Worm (Caenorhabditis elegans) whole organism, dauer: ENCODE data around the gene Y34B4A.4.

ENCODE experiments used
- unc-62 ChIP-seq: sonication (generic microtip); optimal IDR thresholded peaks from 2 replicates; lab custom pipeline; 2017; ENCODE audit warnings: missing biosample characterization, missing genetic modification reagents, missing genetic modification characterization

Y34B4A.4 gene

DNA sequence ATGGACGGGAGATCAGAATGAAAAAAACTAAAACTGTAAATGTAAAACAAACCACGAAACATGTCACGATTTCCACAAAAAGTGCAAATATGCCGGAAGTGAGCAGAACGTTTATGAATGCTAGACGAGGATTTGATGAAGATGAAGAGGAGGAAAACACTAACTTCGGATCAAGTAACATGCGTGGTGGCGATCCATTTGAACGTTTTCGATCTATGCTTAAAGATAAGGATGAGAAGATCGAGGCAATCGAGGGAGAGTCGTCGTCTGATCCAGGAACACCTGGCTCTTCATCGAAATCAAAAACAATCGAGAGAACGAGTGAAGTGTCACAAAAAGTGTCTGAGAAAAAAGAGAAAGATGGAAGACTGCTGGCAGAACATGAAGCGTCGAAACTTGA lies 1.2 kb downstream of the Y34B4A.4 start:
- no peak for TF ChIP-seq unc-62 (GFP tag; lab: Kevin White, UChicago)

DNA sequence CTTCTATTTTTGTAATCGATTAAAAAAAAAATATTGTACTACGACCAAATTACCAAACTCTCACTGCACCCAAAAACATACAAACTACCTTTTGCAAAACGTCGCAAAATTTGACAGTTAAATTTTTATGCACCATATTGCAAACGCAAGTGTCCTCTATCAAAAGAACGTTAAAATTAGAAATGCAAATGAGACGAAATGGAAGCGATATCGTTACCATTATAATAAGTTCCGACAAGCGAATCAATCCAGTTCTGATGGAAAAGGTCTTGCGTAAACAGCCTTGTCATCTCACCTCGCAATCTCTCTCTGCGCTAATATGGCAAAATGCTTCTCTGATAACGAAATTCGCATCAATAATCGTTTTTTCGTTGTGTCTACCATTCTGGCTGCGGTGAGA lies 3.9 kb downstream of the Y34B4A.4 start:
- no peak for TF ChIP-seq unc-62 (GFP tag; lab: Kevin White, UChicago)

DNA sequence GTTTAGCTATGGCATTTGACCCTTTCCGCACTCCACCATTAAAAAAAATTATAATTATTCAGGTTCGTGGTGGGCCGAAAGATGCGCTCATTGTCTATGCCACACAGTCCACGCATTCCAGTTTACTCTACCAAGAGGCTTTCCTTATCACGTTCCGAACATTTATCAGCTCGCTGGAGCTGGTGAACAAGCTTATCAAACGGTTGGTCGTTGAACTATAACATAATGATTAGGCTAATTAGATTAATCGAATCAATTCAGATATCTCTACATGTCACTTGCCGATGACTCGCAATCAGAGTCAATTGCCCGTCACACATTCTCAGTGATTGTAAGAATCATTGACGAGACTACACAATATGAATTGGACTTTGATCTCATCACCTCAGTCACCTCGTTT lies 5.2 kb downstream of the Y34B4A.4 start:
- TF ChIP-seq unc-62 (GFP tag; lab: Kevin White, UChicago), result no peak

DNA sequence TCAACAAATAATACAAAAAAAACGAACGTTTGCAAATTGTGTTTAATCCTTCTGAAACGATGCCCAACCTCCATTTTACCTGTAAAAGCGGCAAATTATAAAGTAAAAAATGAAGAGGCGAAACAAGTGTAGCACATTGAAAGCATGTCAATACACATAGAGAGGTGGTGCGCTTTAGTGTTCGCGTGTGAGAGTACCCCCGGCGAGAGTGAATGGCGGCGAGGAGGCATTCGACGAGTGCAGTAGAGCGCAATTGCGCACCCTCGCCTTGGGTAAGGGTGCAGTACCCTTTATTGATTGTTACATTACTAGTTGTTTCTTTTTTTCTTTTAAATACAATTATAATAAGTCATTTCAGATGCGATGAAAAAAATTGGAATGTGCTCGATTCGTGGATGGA lies 11.1 kb downstream of the Y34B4A.4 start, which contains the start of gene hst-6:
Gene hst-6 (plus strand): TSS at position 353 of the 400 bp plus-strand sequence.
- TF ChIP-seq unc-62 (GFP tag; lab: Kevin White, UChicago), result no peak

DNA sequence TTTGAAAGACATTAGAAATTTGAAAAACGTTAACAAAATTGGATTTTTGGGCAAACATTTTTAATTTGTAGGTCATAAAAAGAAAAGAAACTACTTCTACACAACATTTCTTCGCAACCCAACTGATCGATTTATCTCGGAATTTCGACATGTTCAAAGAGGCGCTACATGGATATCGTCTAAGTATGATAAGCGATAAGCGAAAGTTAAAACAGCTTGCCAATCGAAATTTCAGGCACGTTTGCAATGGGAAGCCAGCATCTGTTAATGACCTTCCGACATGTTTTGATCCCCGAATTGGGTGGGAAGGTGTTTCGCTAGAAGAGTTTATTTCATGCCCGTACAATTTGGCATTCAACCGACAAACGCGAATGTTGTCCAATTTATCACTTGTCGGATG lies 12.6 kb downstream of the Y34B4A.4 start:
- no peak for TF ChIP-seq unc-62 (GFP tag; lab: Kevin White, UChicago)

DNA sequence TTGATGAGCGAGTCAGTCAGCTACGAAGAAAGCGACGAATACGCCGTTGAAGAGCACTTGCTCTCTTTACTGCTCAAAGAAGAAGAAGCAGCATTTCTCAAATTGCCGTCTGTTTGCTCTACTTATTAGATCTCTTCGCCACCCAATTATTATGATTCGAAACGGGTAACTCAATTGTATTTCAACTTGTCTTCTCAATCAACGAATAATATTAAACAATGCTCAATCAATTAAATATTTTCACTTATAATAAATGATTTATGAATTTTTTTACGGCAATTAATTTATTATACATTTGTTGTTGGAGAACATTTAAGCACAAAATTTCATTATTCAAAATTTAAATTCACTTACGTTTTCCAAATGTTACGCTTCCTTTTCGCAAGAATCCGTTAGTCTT lies 14.1 kb downstream of the Y34B4A.4 start:
- no peak for TF ChIP-seq unc-62 (GFP tag; lab: Kevin White, UChicago)

DNA sequence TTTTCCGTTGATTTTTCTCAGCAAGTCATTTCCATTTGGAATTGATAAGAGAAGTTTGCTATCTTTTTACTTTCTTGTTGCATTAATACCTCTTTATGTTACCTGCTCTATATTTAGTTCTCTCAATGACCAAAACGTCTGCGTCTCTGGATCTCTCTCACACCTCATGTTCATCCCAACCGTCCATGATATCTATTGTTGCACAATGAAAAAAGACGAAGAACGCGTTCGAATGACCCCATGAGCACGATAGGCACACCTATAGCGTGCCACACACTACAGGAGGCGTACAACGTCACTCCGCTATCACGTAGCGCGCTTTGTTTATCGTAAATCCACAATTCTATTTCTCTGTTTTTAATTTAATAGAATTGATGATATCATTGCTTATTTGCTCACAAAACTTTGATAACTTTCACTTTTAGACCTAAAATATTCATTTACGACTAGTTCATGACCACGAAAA lies 15.1 kb downstream of the Y34B4A.4 start, which contains the start of gene Y34B4A.2:
Gene Y34B4A.2 (plus strand): TSS at position 328 of the 466 bp plus-strand sequence.
- no peak for TF ChIP-seq unc-62 (GFP tag; lab: Kevin White, UChicago)

DNA sequence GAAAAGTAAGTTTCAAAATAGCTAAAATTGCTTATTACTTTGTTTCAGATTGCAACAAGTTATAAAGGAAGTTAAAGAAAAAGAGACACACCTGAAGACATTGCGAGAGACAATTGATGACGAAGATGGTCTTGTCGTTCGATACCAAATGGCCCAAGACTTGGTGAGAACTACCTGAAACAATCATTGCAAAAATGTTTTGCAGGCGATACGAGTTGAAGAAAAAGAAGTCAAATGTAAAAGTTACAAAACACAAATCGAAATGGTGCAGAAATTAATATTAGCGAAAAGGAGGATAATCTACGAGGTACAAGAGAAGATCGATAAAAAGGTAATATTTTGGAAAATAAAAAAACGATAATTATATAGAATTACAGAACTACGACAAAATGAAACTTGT lies 15.5 kb downstream of the Y34B4A.4 start, which contains the start of gene rga-8:
Gene rga-8 (minus strand): TSS at position 101 of the 400 bp plus-strand sequence.
- TF ChIP-seq unc-62 (GFP tag; lab: Kevin White, UChicago), result no peak

DNA sequence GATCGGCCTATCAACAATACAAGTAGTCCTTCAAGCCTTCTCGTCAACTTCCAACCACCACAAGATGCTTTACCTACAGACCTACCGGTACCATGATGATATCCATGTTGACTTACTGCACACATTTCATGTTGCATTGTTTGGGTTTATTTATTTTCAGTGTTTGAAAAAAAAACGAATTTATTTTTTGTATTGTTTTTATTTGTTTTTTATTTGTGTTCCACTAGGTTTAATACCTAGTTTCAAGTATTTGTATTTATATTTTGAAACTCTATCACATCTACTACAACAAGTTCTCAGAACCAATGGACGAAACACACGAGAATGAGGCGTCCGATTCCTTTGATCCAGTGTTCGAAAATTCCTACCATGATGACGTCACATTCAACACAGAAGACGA lies 19.4 kb downstream of the Y34B4A.4 start, which contains the start of gene vps-41:
Gene vps-41 (plus strand): TSS at position 301 of the 400 bp plus-strand sequence.
- TF ChIP-seq unc-62 (GFP tag; lab: Kevin White, UChicago), result no peak

DNA sequence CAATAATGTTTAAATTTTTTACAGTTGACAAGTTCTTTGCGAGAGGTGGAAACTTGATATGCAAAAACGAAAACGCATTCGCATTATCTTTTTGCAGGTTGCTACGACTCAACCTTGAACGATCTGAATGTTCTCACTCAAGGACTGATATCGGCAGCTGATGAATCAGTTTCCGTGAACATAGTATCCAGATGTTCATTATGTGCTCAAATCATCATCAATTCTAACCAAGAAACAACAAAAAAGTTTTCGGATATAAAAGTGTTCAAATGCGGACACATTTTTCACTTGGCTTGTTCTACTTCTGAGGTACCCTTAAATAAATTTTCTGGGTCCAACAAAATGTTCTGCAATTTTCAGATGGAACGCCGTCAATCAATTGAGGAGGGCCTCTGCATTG lies 25.0 kb downstream of the Y34B4A.4 start:
- TF ChIP-seq unc-62 (GFP tag; lab: Kevin White, UChicago), result no peak

DNA sequence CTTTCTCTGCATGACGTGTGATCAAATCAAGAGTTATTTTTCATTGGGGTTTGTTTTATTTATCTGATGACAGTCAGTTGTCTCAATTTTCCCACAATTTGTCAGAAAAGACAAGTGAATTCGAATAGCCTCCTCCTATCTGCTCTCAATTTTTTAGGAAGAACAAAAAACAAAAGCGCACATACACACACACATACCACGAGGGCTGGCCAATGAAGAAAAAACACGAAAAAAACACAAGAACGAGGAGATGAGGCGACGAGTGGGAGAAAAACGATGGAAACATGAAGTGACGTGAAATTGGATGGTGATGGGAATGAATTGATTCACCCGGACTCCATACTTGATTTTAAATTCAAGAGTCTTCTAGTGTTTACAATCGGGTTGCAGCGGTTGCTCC lies 29.7 kb downstream of the Y34B4A.4 start:
- TF ChIP-seq unc-62 (GFP tag; lab: Kevin White, UChicago), result no peak

DNA sequence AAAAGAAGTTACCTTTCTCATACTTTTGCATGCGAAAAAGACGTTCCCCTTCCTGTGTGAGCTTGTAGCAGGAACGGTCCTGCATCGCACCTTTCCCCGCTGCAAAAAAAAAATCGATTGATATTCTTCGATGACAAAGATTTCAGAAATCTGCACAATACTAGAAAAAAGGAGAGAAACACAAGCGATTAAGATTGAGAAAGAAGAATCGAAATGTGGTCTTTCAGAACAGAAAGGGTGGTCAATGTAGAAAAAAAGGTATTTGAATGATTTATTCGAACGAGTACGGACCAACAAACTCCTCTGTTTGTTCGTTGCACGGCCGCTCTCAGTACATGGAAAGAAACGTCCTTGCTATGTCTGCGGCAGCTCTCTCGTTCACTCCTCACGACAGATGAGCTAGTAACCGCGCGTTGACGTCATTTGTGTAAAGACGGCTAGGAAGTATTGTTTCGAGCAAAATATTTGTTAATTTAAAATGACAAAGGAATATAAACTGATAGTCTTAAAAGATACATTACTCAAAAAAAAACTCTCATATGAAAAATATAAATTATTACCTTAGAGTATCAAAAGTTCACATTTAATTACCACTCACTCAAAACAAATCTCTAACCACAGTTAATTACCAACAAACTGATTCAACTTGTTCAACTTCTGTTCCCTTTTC lies 34.0 kb downstream of the Y34B4A.4 start, which contains the start of gene ift-81:
Gene ift-81 (plus strand): TSS at position 620 of the 670 bp plus-strand sequence.
- TF ChIP-seq unc-62 (GFP tag; lab: Kevin White, UChicago), result no peak

DNA sequence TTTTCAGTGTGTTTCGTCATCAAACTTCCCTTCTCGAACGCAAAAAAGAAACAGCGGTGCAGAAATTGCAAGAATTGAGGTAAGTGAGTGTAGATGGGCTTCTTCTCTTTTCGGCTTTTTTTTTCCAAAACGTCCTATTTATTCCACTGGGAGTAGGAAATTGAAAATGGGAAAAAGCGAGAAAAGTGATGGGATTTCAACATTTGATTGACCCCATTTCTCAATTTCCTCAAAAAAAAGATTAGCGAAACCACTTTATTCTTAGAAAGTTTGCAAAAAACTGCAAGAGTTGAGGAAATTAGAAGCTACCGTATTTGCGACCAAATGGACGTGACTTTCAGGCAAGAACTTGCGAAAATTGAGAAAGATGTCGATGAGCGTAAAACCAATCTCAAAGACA lies 39.4 kb downstream of the Y34B4A.4 start, which contains the start of gene ags-3:
Gene ags-3 (minus strand): TSS at position 101 of the 400 bp plus-strand sequence.
- no peak for TF ChIP-seq unc-62 (GFP tag; lab: Kevin White, UChicago)

DNA sequence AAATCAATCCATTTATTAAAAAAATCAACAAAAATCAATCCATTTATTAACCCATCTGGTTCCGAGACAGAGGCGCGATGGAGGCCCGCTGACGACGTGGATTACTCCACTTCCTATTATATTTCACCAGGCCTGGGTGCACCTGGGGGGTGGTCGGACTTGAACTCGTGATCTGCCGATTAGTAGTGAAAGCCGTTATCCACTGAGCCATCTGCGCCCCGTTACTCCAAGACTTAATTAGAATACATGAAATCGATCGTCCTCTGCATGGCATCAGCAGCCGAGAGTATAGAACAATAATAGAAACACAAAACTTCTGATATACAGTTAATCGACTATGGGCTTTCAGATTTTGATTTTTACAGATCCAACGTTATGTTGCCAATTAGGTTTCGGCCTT lies 45.5 kb downstream of the Y34B4A.4 start:
- no peak for TF ChIP-seq unc-62 (GFP tag; lab: Kevin White, UChicago)

DNA sequence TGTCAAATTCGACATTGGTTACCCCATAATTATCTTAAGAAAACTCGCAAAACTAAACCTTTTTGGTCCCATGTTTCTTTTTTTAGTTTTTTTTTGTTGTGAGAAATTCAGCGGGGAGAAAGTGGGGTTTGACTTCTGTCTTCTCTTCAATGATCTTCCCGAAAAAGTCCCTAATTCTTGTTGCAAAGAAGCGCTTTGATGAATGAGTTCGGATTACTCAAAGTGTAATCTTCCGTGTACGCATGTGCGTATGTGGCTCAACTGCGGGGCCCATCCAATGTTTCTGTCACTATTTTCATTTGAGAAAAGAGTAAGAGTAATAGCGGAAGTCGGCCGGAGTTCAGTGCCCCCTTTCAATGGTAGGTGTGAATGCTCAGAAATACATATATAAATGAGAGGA lies 47.0 kb downstream of the Y34B4A.4 start:
- TF ChIP-seq unc-62 (GFP tag; lab: Kevin White, UChicago), result no peak

DNA sequence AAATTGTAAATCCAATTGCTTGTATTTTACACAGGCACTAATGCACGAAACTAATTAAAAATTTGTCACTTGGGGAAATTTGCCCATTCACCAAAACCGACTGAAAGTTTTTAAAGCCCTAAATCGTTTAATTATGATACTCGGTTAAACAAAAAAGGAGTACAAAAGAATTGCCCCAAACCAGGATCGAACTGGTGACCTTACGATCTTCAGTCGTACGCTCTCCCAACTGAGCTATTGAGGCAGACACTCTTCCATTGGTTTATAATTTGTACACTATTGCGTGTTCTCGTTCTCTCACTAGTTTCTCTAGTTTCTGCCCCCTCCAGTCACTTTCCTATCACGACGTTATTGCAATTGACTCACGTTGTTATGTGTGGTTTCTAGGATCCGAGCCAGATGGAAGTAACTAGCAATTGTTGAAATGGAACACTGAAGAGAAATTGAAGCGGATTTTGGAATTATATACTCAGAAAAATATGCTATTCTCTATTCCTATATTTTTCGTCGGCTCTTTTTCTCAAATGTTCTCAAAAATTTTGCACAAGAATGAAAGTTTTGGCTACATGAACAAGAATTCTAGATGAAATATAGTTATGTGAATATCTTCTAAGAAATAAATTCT lies 55.2 kb downstream of the Y34B4A.4 start:
- TF ChIP-seq unc-62 (GFP tag; lab: Kevin White, UChicago), result no peak
